Worm (Caenorhabditis elegans): ENCODE results near the gene acc-2.

The acc-2 gene

ce11 chrIV:8992786-8993185 lies 23.8 kb upstream of the acc-2 start, which contains the start of gene mltn-12:
Gene mltn-12 (plus strand): TSS chrIV:8993086.
- TF ChIP-seq lsy-12 (tag; optimal IDR thresholded peaks at IDR 0.05) (no peak), nhr-23 (tag; optimal IDR thresholded peaks at IDR 0.05) (no peak), nhr-28 (tag; optimal IDR thresholded peaks at IDR 0.05) (no peak), elt-2 (tag; optimal IDR thresholded peaks at IDR 0.05) (no peak), egl-5 (tag; optimal IDR thresholded peaks at IDR 0.05) (no peak), elt-1 (tag; optimal IDR thresholded peaks at IDR 0.05) (no peak)

- no peak for TF ChIP-seq nhr-237 (tag; optimal IDR thresholded peaks at IDR 0.05)
- no peak for TF ChIP-seq ceh-28 (tag; optimal IDR thresholded peaks at IDR 0.05)
- TF ChIP-seq mml-1 (tag; optimal IDR thresholded peaks at IDR 0.05): no peak
- TF ChIP-seq R02D3.7 (tag; optimal IDR thresholded peaks at IDR 0.05): no peak
- no peak for TF ChIP-seq skn-1 (tag; optimal IDR thresholded peaks at IDR 0.05)
- no peak for TF ChIP-seq pqm-1 (tag; optimal IDR thresholded peaks at IDR 0.05)
- TF ChIP-seq lin-15B (tag; optimal IDR thresholded peaks at IDR 0.05): no peak
- no peak for TF ChIP-seq eor-1 (tag; optimal IDR thresholded peaks at IDR 0.05)
- no peak for TF ChIP-seq nhr-43 (tag; optimal IDR thresholded peaks at IDR 0.05; ENCODE audit: poor library complexity, severe bottlenecking)
- TF ChIP-seq daf-12 (tag; optimal IDR thresholded peaks at IDR 0.05): no peak
- no peak for TF ChIP-seq lin-39 (tag; optimal IDR thresholded peaks at IDR 0.05)
These were observed 22.1 kb upstream of the acc-2 start for ce11 chrIV:8994487-8994886.

ce11 chrIV:9000664-9001063 lies 15.9 kb upstream of the acc-2 start:
- TF ChIP-seq nhr-67 (tag; optimal IDR thresholded peaks at IDR 0.05) (no peak), ZK546.5 (tag; optimal IDR thresholded peaks at IDR 0.05) (no peak), ceh-82 (tag; optimal IDR thresholded peaks at IDR 0.05) (no peak), sea-2 (GFP tag; optimal IDR thresholded peaks at IDR 0.05) (no peak), pha-4 (tag; optimal IDR thresholded peaks at IDR 0.05) (no peak), ceh-28 (tag; optimal IDR thresholded peaks at IDR 0.05) (no peak), mml-1 (tag; optimal IDR thresholded peaks at IDR 0.05) (no peak), skn-1 (tag; optimal IDR thresholded peaks at IDR 0.05) (no peak), elt-1 (tag; optimal IDR thresholded peaks at IDR 0.05) (no peak), mdl-1 (tag; optimal IDR thresholded peaks at IDR 0.05) (no peak), ceh-9 (tag; optimal IDR thresholded peaks at IDR 0.05) (no peak), nhr-77 (tag; optimal IDR thresholded peaks at IDR 0.05) (no peak), nhr-23 (tag; optimal IDR thresholded peaks at IDR 0.05) (no peak), nfya-1 (tag; optimal IDR thresholded peaks at IDR 0.05; ENCODE audit: insufficient read depth) (no peak), ama-1 (optimal IDR thresholded peaks at IDR 0.05) (no peak), lsy-12 (tag; optimal IDR thresholded peaks at IDR 0.05) (no peak), daf-12 (tag; optimal IDR thresholded peaks at IDR 0.05) (no peak), elt-2 (tag; optimal IDR thresholded peaks at IDR 0.05) (no peak)

ce11 chrIV:9001184-9001583 lies 15.4 kb upstream of the acc-2 start:
- no peak for TF ChIP-seq egl-27 (tag; optimal IDR thresholded peaks at IDR 0.05)
- TF ChIP-seq ceh-82 (tag; optimal IDR thresholded peaks at IDR 0.05): no peak

- TF ChIP-seq ZK546.5 (tag; optimal IDR thresholded peaks at IDR 0.05): no peak
These were observed 13.9 kb upstream of the acc-2 start, which contains the start of gene C53D6.8 for ce11 chrIV:9002636-9003035. Gene C53D6.8 (minus strand): TSS chrIV:9002736.

ce11 chrIV:9005310-9005709 lies 11.3 kb upstream of the acc-2 start, which contains the start of gene unc-129:
Gene unc-129 (minus strand): TSS chrIV:9005410.
- TF ChIP-seq nhr-43 (tag; optimal IDR thresholded peaks at IDR 0.05; ENCODE audit: poor library complexity, severe bottlenecking) (no peak), nhr-25 (tag; optimal IDR thresholded peaks at IDR 0.05) (no peak), egl-27 (tag; optimal IDR thresholded peaks at IDR 0.05) (no peak), mdl-1 (tag; optimal IDR thresholded peaks at IDR 0.05) (no peak), unc-62 (GFP tag; optimal IDR thresholded peaks at IDR 0.05) (no peak), nhr-77 (tag; optimal IDR thresholded peaks at IDR 0.05) (no peak), elt-3 (tag; optimal IDR thresholded peaks at IDR 0.05) (no peak), pha-4 (tag; optimal IDR thresholded peaks at IDR 0.05) (no peak), hmg-11 (tag; optimal IDR thresholded peaks at IDR 0.05) (no peak), ZK546.5 (tag; optimal IDR thresholded peaks at IDR 0.05) (no peak), eor-1 (tag; optimal IDR thresholded peaks at IDR 0.05) (no peak), ceh-9 (tag; optimal IDR thresholded peaks at IDR 0.05) (no peak), ceh-16 (tag; optimal IDR thresholded peaks at IDR 0.05) (no peak), egl-5 (tag; optimal IDR thresholded peaks at IDR 0.05) (no peak), nhr-76 (tag; optimal IDR thresholded peaks at IDR 0.05) (no peak), ceh-28 (tag; optimal IDR thresholded peaks at IDR 0.05) (no peak), unc-39 (tag; optimal IDR thresholded peaks at IDR 0.05) (no peak), ztf-11 (tag; optimal IDR thresholded peaks at IDR 0.05) (no peak), lin-39 (tag; optimal IDR thresholded peaks at IDR 0.05) (no peak), lin-15B (tag; optimal IDR thresholded peaks at IDR 0.05) (no peak)
